Worm (Caenorhabditis elegans): ENCODE measurements around the gene glna-2.

glna-2 gene

DNA sequence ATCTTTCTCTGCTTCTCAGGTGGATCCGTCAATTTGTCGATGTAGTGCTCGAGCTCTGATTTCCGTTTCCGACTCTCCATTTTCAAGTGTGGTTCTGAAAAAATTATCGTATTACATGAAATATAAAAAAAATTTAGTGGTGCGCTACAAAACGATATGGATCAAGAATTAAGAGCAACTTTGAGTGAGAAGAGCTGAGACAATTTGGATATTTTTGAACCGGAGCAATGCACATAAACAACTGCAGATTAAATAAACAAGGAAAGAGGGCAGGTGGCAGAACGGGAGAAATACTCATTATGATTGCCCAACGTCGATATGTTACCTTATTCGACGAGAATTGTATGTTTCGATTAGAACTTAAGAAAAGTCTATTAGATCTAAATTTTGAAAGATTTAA lies 19.2 kb downstream of the glna-2 start, which contains the start of gene swsn-7:
Gene swsn-7 (minus strand): TSS at position 101 of the 400 bp plus-strand sequence.
- TF ChIP-seq tra-4 (tag; optimal IDR thresholded peaks at IDR 0.05) (no peak), ceh-36 (tag; optimal IDR thresholded peaks at IDR 0.05) (no peak), ets-7 (tag; optimal IDR thresholded peaks at IDR 0.05) (no peak), F13C5.2 (tag; optimal IDR thresholded peaks at IDR 0.05) (no peak), ama-1 (optimal IDR thresholded peaks at IDR 0.05) (no peak), ceh-13 (GFP tag; optimal IDR thresholded peaks at IDR 0.05) (no peak), hmbx-1 (tag; optimal IDR thresholded peaks at IDR 0.05) (no peak), tbx-11 (GFP tag; IDR thresholded peaks at IDR 0.05) (no peak), pes-1 (GFP tag; IDR thresholded peaks at IDR 0.05) (no peak), tbx-37 (GFP tag; conservative IDR thresholded peaks at IDR 0.05) (no peak), scrt-1 (GFP tag; IDR thresholded peaks at IDR 0.05) (no peak), aly-1 (tag; optimal IDR thresholded peaks at IDR 0.05) (no peak)

DNA sequence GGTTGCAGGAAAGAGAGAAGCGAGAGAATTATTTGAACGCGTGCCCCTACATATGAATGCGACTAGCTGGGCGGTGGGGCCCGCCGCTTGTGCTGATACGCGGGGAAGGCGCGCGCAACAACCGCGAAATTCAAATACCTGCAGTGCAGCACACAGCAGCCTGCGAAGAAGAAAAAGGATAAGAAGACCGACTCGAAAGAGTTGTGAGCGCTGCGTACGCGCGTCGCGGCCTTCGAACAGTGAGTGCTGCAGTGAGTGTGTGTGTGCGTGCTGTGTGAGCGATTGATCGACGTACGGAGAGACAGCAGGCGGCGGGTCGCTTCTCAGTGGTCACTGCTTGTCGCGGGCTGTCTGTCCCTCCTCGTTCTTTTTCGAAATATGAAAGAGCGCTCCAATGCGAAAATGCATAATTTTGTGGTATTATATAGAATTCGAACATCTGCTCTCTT lies 19.8 kb downstream of the glna-2 start:
- peak; percentile 24; the same call in 1 of the 2 replicates for TF ChIP-seq pes-1 (GFP tag; IDR thresholded peaks at IDR 0.05)
- no peak for TF ChIP-seq hnd-1 (tag; optimal IDR thresholded peaks at IDR 0.05)
- TF ChIP-seq ceh-13 (GFP tag; optimal IDR thresholded peaks at IDR 0.05): no peak
- peak; percentile 59; the same call in 1 of the 2 replicates for TF ChIP-seq scrt-1 (GFP tag; IDR thresholded peaks at IDR 0.05)
- TF ChIP-seq sea-1 (GFP tag; conservative IDR thresholded peaks at IDR 0.05): no peak; the same call in 1 of the 2 replicates
- TF ChIP-seq flt-1 (GFP tag; IDR thresholded peaks at IDR 0.05): no peak
- no peak for TF ChIP-seq tbx-37 (GFP tag; conservative IDR thresholded peaks at IDR 0.05)
- TF ChIP-seq aly-1 (tag; optimal IDR thresholded peaks at IDR 0.05): peak; percentile 80
- TF ChIP-seq hmbx-1 (tag; optimal IDR thresholded peaks at IDR 0.05): no peak
- peak; percentile 26 for TF ChIP-seq B0310.2 (tag; optimal IDR thresholded peaks at IDR 0.05)
- TF ChIP-seq F13C5.2 (tag; optimal IDR thresholded peaks at IDR 0.05): peak; percentile 63
- no peak for TF ChIP-seq ceh-36 (tag; optimal IDR thresholded peaks at IDR 0.05)
- peak; percentile 95 for TF ChIP-seq hmg-4 (GFP tag; optimal IDR thresholded peaks at IDR 0.05)
- no peak for TF ChIP-seq tbx-11 (GFP tag; IDR thresholded peaks at IDR 0.05)
- TF ChIP-seq tra-4 (tag; optimal IDR thresholded peaks at IDR 0.05): no peak
- TF ChIP-seq ama-1 (optimal IDR thresholded peaks at IDR 0.05): no peak
- peak; percentile 35 for TF ChIP-seq ets-7 (tag; optimal IDR thresholded peaks at IDR 0.05)

DNA sequence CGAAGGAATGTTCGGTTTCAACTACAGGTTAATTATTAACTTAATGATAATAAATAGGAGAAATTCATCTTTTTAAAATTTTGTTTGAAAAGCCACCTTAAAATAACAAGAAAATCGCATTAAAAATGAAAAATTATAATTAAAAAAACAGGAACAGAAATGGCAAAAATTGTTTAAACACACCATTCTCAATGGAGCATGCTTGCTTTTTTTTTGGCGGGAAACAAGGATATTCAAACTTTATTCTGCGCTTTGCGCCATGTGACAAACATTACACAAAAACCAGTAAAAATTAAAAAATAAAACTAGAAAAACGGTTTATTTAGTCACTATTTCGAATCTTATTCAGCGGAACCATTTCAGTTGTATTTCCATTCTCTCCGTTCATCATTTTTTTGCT lies 20.3 kb downstream of the glna-2 start:
- TF ChIP-seq pes-1 (GFP tag; IDR thresholded peaks at IDR 0.05) (no peak), aly-1 (tag; optimal IDR thresholded peaks at IDR 0.05) (no peak), hnd-1 (tag; optimal IDR thresholded peaks at IDR 0.05) (no peak), tbx-11 (GFP tag; IDR thresholded peaks at IDR 0.05) (no peak), scrt-1 (GFP tag; IDR thresholded peaks at IDR 0.05) (no peak), F13C5.2 (tag; optimal IDR thresholded peaks at IDR 0.05) (no peak), hmbx-1 (tag; optimal IDR thresholded peaks at IDR 0.05) (no peak), ceh-36 (tag; optimal IDR thresholded peaks at IDR 0.05) (no peak), ama-1 (optimal IDR thresholded peaks at IDR 0.05) (no peak), tbx-37 (GFP tag; conservative IDR thresholded peaks at IDR 0.05) (no peak)

DNA sequence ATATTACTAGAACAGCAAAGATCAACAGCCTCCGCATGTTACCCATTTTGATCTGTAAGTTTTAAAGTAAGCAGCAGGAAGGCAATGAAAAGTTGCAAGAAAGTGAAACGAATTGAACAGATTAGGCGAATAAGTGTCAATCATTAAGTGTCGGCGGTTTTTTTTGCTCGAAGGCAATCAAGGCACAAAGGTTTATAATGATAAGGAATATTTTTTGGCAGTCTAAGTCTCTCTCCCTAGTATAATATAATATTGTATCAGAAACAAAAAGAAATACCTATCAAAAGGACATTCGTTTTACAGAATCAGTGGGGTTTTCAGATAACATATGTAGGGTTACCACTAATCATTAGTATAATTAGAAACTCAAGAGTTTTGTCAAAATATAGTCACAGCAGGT lies 24.2 kb downstream of the glna-2 start, which contains the start of gene nrf-6:
Gene nrf-6 (minus strand): TSS at position 52 of the 400 bp plus-strand sequence.
- no peak for TF ChIP-seq tra-4 (tag; optimal IDR thresholded peaks at IDR 0.05)
- TF ChIP-seq hmg-4 (GFP tag; optimal IDR thresholded peaks at IDR 0.05): no peak
- no peak for TF ChIP-seq tbx-37 (GFP tag; conservative IDR thresholded peaks at IDR 0.05)
- TF ChIP-seq tbx-11 (GFP tag; IDR thresholded peaks at IDR 0.05): no peak
- TF ChIP-seq sea-1 (GFP tag; conservative IDR thresholded peaks at IDR 0.05): no peak
- TF ChIP-seq flt-1 (GFP tag; IDR thresholded peaks at IDR 0.05): no peak
- no peak for TF ChIP-seq hnd-1 (tag; optimal IDR thresholded peaks at IDR 0.05)
- TF ChIP-seq pes-1 (GFP tag; IDR thresholded peaks at IDR 0.05): no peak
- no peak for TF ChIP-seq scrt-1 (GFP tag; IDR thresholded peaks at IDR 0.05)
- TF ChIP-seq ama-1 (optimal IDR thresholded peaks at IDR 0.05): no peak
- no peak for TF ChIP-seq F13C5.2 (tag; optimal IDR thresholded peaks at IDR 0.05)
- TF ChIP-seq B0310.2 (tag; optimal IDR thresholded peaks at IDR 0.05): no peak
- TF ChIP-seq aly-1 (tag; optimal IDR thresholded peaks at IDR 0.05): no peak
- no peak for TF ChIP-seq ceh-36 (tag; optimal IDR thresholded peaks at IDR 0.05)
- no peak for TF ChIP-seq ets-7 (tag; optimal IDR thresholded peaks at IDR 0.05)
- TF ChIP-seq hmbx-1 (tag; optimal IDR thresholded peaks at IDR 0.05): no peak
- TF ChIP-seq ceh-13 (GFP tag; optimal IDR thresholded peaks at IDR 0.05): no peak

ce11 chrII:8034008-8034407 lies 25.6 kb downstream of the glna-2 start:
- TF ChIP-seq ceh-36 (tag; optimal IDR thresholded peaks at IDR 0.05) (no peak), tra-4 (tag; optimal IDR thresholded peaks at IDR 0.05) (no peak), pes-1 (GFP tag; IDR thresholded peaks at IDR 0.05) (no peak)

- no peak for TF ChIP-seq hnd-1 (tag; optimal IDR thresholded peaks at IDR 0.05)
- TF ChIP-seq aly-1 (tag; optimal IDR thresholded peaks at IDR 0.05): no peak
- no peak for TF ChIP-seq F13C5.2 (tag; optimal IDR thresholded peaks at IDR 0.05)
- TF ChIP-seq hmg-4 (GFP tag; optimal IDR thresholded peaks at IDR 0.05): no peak
- TF ChIP-seq ets-7 (tag; optimal IDR thresholded peaks at IDR 0.05): no peak
Observed at ce11 chrII:8034617-8035016, 26.2 kb downstream of the glna-2 start.

- no peak for TF ChIP-seq B0310.2 (tag; optimal IDR thresholded peaks at IDR 0.05)
- TF ChIP-seq tbx-37 (GFP tag; conservative IDR thresholded peaks at IDR 0.05): no peak
- no peak for TF ChIP-seq pes-1 (GFP tag; IDR thresholded peaks at IDR 0.05)
- TF ChIP-seq sea-1 (GFP tag; conservative IDR thresholded peaks at IDR 0.05): no peak
- TF ChIP-seq F13C5.2 (tag; optimal IDR thresholded peaks at IDR 0.05): no peak
- TF ChIP-seq ceh-13 (GFP tag; optimal IDR thresholded peaks at IDR 0.05): no peak
- no peak for TF ChIP-seq flt-1 (GFP tag; IDR thresholded peaks at IDR 0.05)
- TF ChIP-seq tbx-11 (GFP tag; IDR thresholded peaks at IDR 0.05): no peak
Observed at ce11 chrII:8035667-8036066, 27.2 kb downstream of the glna-2 start, which contains the start of gene sap-49. sap-49 (minus strand) TSS chrII:8035767.

ce11 chrII:8037246-8037645 lies 28.8 kb downstream of the glna-2 start, which contains the start of gene arp-6:
arp-6 (minus strand) TSS chrII:8037346.
- no peak for TF ChIP-seq B0310.2 (tag; optimal IDR thresholded peaks at IDR 0.05)
- TF ChIP-seq hmbx-1 (tag; optimal IDR thresholded peaks at IDR 0.05): no peak

Data from whole organism, early embryonic.